Worm (Caenorhabditis elegans) whole organism, early embryonic: Measurements from ENCODE around the gene ulp-2.
A peak's percentile ranks its signal among the peaks of the same experiment; 100 is the strongest.

Source experiments
- B0310.2 ChIP-seq: sonication (generic microtip); optimal IDR thresholded peaks from 2 replicates; lab custom pipeline; 2016; ENCODE audit warnings: mild to moderate bottlenecking, missing genetic modification characterization, missing compliant biosample characterization
- F13C5.2 ChIP-seq: sonication (generic microtip); optimal IDR thresholded peaks from 2 replicates; lab custom pipeline; 2017; ENCODE audit warnings: mild to moderate bottlenecking, missing genetic modification characterization, inconsistent platforms, missing compliant biosample characterization
- aly-1 ChIP-seq: sonication (generic microtip); optimal IDR thresholded peaks from 2 replicates; lab custom pipeline; 2016; ENCODE audit warnings: missing genetic modification characterization, missing compliant biosample characterization
- ama-1 ChIP-seq: fragments of 150-350 bp; optimal IDR thresholded peaks from 2 replicates; lab custom pipeline; 2014
- ceh-13 ChIP-seq: fragments of 200-800 bp; sonication (Bioruptor generic); optimal IDR thresholded peaks from 2 replicates; lab custom pipeline; 2018; ENCODE audit warnings: mild to moderate bottlenecking, missing genetic modification characterization, missing compliant biosample characterization
- ceh-36 ChIP-seq: sonication (generic microtip); optimal IDR thresholded peaks from 2 replicates; lab custom pipeline; 2016; ENCODE audit warnings: missing genetic modification characterization, inconsistent platforms, missing compliant biosample characterization
- ets-7 ChIP-seq: sonication (generic microtip); optimal IDR thresholded peaks from 2 replicates; lab custom pipeline; 2016; ENCODE audit warnings: missing genotype, missing genetic modification characterization, missing compliant biosample characterization
- flt-1 ChIP-seq: fragments of 200-800 bp; sonication (Bioruptor generic); IDR thresholded peaks from 2 replicates; pipeline ENCODE4 v1.3.6; 2022; ENCODE audit warnings: missing genetic modification characterization, missing compliant biosample characterization
- hmbx-1 ChIP-seq: sonication (generic microtip); optimal IDR thresholded peaks from 2 replicates; lab custom pipeline; 2016; ENCODE audit warnings: mild to moderate bottlenecking, missing genetic modification characterization, missing compliant biosample characterization
- hmg-4 ChIP-seq: fragments of 200-800 bp; sonication (Bioruptor generic); optimal IDR thresholded peaks from 2 replicates; lab custom pipeline; 2018; ENCODE audit warnings: mild to moderate bottlenecking, missing genetic modification characterization, missing compliant biosample characterization
- hnd-1 ChIP-seq: sonication (generic microtip); optimal IDR thresholded peaks from 2 replicates; lab custom pipeline; 2016; ENCODE audit warnings: missing genetic modification characterization, missing compliant biosample characterization
- pes-1 ChIP-seq: fragments of 200-800 bp; sonication (Bioruptor generic); IDR thresholded peaks from 2 replicates; pipeline ENCODE4 v1.3.6; 2022; ENCODE audit warnings: missing genetic modification reagents, missing genetic modification characterization, missing compliant biosample characterization
- scrt-1 ChIP-seq: fragments of 200-800 bp; sonication (Bioruptor generic); IDR thresholded peaks from 2 replicates; pipeline ENCODE4 v1.3.6; 2022; ENCODE audit warnings: missing genetic modification characterization, missing compliant biosample characterization
- sea-1 ChIP-seq: fragments of 200-800 bp; sonication (Bioruptor generic); conservative IDR thresholded peaks from 2 replicates; pipeline ENCODE4 v1.3.6; 2022; ENCODE audit warnings: missing genetic modification characterization, missing compliant biosample characterization
- tbx-11 ChIP-seq: fragments of 200-800 bp; sonication (Bioruptor generic); IDR thresholded peaks from 2 replicates; pipeline ENCODE4 v1.3.6; 2022; ENCODE audit warnings: missing genetic modification characterization, missing compliant biosample characterization
- tbx-37 ChIP-seq: fragments of 200-800 bp; sonication (Bioruptor generic); conservative IDR thresholded peaks from 2 replicates; pipeline ENCODE4 v1.3.6; 2022; ENCODE audit warnings: missing genetic modification reagents, missing genetic modification characterization, missing compliant biosample characterization
- tra-4 ChIP-seq: sonication (generic microtip); optimal IDR thresholded peaks from 2 replicates; lab custom pipeline; 2017; ENCODE audit warnings: missing genetic modification characterization, missing compliant biosample characterization

ulp-2 gene

DNA sequence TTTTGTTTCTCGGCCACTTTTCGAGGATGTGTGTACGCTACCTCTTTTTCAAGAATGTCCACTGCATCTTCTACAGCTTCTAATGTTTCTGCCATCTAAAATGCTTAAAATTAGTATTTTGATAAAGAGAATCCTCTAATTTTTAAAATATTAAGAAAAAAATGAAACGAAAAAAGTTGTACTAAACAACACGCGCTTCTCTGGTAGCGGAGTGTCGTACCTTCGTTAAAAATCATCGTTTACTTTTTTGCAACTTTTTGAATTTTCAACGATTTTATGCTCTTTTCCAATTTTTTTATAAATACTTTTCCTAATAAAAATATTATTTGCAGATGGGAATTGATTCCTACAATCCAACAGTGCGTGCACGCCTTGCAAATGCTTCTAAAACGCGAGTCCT, 14.0 kb downstream of the ulp-2 start, which contains the start of the genes gldi-11 and ZK546.2:
Gene gldi-11 (minus strand): TSS at position 95 of the 400 bp plus-strand sequence.
Gene ZK546.2 (plus strand): TSS at position 333 of the 400 bp plus-strand sequence.
- TF ChIP-seq ets-7 (tag; lab: Kevin White, UChicago) (no peak), hmg-4 (GFP tag; lab: Kevin White, UChicago) (no peak), B0310.2 (tag; lab: Kevin White, UChicago) (no peak), scrt-1 (GFP tag; lab: Robert Waterston, UW) (no peak), aly-1 (no peak), flt-1 (GFP tag; lab: Robert Waterston, UW) (no peak), tbx-11 (GFP tag; lab: Robert Waterston, UW) (no peak), hmbx-1 (tag; lab: Kevin White, UChicago) (no peak), pes-1 (GFP tag; lab: Robert Waterston, UW) (no peak), hnd-1 (no peak), F13C5.2 (tag; lab: Kevin White, UChicago) (no peak), ama-1 (lab: Kevin White, UChicago) (no peak), sea-1 (no peak), tbx-37 (GFP tag; lab: Robert Waterston, UW) (no peak), ceh-36 (no peak), tra-4 (no peak)

DNA sequence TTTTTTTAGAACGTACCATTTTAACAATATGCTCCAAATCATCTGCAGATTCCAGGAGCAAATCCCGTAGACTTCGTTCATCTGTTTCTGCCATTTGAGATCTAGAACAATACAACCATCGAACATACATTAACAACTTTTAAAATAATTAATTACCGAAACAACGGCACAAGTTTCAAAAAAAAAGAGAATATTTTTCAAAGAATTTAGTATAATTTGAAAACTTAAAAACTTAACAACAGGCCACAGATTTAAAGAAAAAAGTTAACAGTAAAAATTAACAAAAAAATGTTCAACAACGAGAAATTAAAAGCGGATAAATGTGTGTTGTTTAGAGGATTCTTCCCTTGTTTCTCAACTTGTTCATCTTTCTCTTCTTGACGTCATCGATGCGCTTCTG, 15.8 kb downstream of the ulp-2 start, which contains the start of gene mdt-4:
Gene mdt-4 (minus strand): TSS at position 101 of the 400 bp plus-strand sequence.
- TF ChIP-seq ceh-13 (no peak), tbx-11 (GFP tag; lab: Robert Waterston, UW) (no peak), hnd-1 (no peak), scrt-1 (GFP tag; lab: Robert Waterston, UW) (no peak)

DNA sequence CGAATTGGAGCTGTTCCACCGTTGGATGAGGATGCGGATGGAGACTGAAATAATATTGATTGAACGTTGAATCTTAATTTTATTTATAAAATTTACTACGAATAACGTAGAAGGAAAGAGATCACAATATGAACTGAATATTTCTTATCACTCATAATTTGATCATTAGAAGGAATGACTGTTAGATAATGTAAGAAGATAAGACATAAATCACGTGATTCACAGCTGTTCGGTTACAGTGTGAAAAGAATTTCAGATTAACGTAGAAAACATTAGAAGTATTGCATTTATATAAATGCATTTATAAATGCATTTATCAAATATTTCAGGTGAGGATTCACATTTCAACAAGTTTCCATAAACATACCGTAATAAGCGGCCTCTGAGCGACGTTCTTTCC, 16.8 kb downstream of the ulp-2 start:
- TF ChIP-seq B0310.2 (tag; lab: Kevin White, UChicago) (no peak), F13C5.2 (tag; lab: Kevin White, UChicago) (no peak), flt-1 (GFP tag; lab: Robert Waterston, UW) (no peak), ets-7 (tag; lab: Kevin White, UChicago) (no peak), sea-1 (no peak), ceh-13 (no peak)

DNA sequence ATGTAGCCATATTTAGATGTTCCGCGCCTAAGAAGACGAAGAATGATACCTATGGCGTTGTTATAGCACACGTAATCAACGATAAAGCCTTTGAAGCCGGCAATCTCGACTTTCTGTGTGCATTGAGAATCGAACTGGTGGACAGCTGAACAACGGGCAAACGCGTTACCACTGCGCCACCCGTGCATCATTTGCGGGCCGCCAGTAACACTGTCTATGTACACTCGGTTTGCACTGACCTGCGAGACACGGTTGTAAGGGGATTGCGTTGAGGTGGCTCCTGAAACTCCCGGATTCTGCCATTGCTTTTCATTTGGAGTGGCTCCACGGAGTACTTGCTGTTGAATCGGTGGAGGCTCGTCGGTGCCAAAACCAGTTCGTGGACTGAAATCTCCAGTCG, 17.3 kb downstream of the ulp-2 start:
- TF ChIP-seq flt-1 (GFP tag; lab: Robert Waterston, UW) (peak; percentile 79), sea-1 (peak; percentile 79), tbx-37 (GFP tag; lab: Robert Waterston, UW) (peak; percentile 71), ceh-36 (peak; percentile 89), hmg-4 (GFP tag; lab: Kevin White, UChicago) (peak; percentile 95), B0310.2 (tag; lab: Kevin White, UChicago) (peak; percentile 83), ets-7 (tag; lab: Kevin White, UChicago) (peak; percentile 29), aly-1 (peak; percentile 87), scrt-1 (GFP tag; lab: Robert Waterston, UW) (peak; percentile 85), hmbx-1 (tag; lab: Kevin White, UChicago) (peak; percentile 58), F13C5.2 (tag; lab: Kevin White, UChicago) (peak; percentile 68), tra-4 (no peak), ceh-13 (peak; percentile 79), ama-1 (lab: Kevin White, UChicago) (peak; percentile 22), pes-1 (GFP tag; lab: Robert Waterston, UW) (peak; percentile 90), hnd-1 (peak; percentile 47), tbx-11 (GFP tag; lab: Robert Waterston, UW) (peak; percentile 74; the same call in 1 of the 2 replicates)

DNA sequence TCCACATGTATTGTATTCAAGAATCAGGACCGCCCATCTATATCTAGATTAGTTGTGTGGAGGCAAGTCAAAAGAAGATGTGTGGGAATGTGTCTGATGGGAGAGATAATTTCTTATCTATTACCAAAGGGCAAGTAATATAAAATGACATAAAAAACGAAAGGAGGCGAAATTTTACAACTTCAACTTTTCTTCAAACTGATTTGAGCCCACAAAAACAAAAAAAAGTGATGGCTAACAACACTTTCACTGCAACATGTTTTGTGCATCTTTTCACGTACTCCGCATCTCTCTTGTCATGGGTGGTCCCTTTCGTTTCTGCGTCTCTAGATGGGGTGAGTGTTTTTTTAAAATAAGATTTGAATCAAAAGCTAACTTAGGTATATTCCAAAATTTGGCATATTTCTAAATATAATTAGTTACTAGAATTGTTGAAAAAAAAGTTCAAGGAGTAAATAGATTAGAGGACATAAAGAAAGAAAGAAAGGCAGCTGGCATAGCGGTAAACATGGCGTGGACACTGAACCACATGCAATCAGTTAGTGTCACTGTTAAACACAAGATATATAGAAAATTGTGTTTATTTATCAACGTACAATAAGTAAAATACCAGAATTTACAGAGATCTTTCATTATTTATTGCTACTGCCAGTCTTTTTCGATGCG, 18.0 kb downstream of the ulp-2 start, which contains the start of gene ZK546.19:
Gene ZK546.19 (plus strand): TSS at position 186 of the 666 bp plus-strand sequence.
- no peak for TF ChIP-seq hmbx-1 (tag; lab: Kevin White, UChicago)
- no peak for TF ChIP-seq ceh-36
- TF ChIP-seq ets-7 (tag; lab: Kevin White, UChicago), result no peak
- TF ChIP-seq scrt-1 (GFP tag; lab: Robert Waterston, UW), result no peak
- TF ChIP-seq sea-1, result no peak
- TF ChIP-seq aly-1, result no peak
- no peak for TF ChIP-seq F13C5.2 (tag; lab: Kevin White, UChicago)
- TF ChIP-seq flt-1 (GFP tag; lab: Robert Waterston, UW), result no peak
- no peak for TF ChIP-seq pes-1 (GFP tag; lab: Robert Waterston, UW)
- TF ChIP-seq B0310.2 (tag; lab: Kevin White, UChicago), result no peak
- no peak for TF ChIP-seq hnd-1
- no peak for TF ChIP-seq hmg-4 (GFP tag; lab: Kevin White, UChicago)
- TF ChIP-seq ceh-13, result no peak
- no peak for TF ChIP-seq tbx-37 (GFP tag; lab: Robert Waterston, UW)
- TF ChIP-seq ama-1 (lab: Kevin White, UChicago), result no peak
- TF ChIP-seq tbx-11 (GFP tag; lab: Robert Waterston, UW), result no peak

DNA sequence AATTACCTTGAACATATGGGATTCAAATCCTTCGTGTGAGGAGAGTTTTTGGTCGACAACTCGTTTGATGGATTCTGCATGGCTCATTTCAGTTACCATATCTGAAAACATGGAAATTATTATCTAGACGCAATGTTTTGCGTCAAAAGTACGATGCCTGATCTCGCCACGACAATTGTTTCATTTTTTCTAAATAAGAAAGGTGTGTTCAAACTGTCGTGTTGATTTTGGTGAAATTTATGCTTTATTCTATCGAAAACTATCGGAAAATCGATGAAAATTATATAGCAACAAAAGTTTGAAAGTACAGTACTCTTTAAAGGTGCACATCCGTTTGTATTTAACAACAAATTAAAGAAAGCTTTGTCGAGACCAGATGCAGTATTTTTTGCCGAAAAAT, 18.6 kb downstream of the ulp-2 start, which contains the start of gene cblc-1:
Gene cblc-1 (minus strand): TSS at position 101 of the 400 bp plus-strand sequence.
- TF ChIP-seq ets-7 (tag; lab: Kevin White, UChicago), result no peak

DNA sequence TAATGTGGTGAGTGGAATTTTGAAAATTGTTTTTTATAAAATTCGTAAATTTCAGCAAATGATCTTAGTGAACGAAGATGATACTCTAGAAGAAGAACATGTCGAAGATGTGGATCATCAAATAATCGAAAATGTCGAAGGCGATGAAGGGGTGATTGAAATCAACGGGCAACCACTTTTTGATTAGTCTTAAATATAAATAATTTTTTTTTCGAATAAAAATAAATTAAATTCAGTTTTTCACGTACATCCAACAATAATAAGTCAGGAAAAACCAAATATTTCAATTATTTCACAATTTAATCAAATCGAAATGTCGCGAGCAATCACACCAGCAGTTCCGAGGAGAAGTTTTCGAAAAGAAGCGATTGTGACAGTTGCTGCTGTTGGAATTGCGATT, 21.9 kb downstream of the ulp-2 start, which contains the start of gene ZK546.4:
Gene ZK546.4 (plus strand): TSS at position 301 of the 400 bp plus-strand sequence.
- TF ChIP-seq pes-1 (GFP tag; lab: Robert Waterston, UW) (no peak), scrt-1 (GFP tag; lab: Robert Waterston, UW) (no peak), hnd-1 (no peak), tbx-37 (GFP tag; lab: Robert Waterston, UW) (no peak), aly-1 (no peak), ets-7 (tag; lab: Kevin White, UChicago) (no peak), B0310.2 (tag; lab: Kevin White, UChicago) (no peak), ceh-36 (no peak), sea-1 (no peak), ceh-13 (no peak), tbx-11 (GFP tag; lab: Robert Waterston, UW) (no peak), flt-1 (GFP tag; lab: Robert Waterston, UW) (no peak), ama-1 (lab: Kevin White, UChicago) (no peak), hmg-4 (GFP tag; lab: Kevin White, UChicago) (no peak), F13C5.2 (tag; lab: Kevin White, UChicago) (no peak), hmbx-1 (tag; lab: Kevin White, UChicago) (no peak), tra-4 (no peak)
